Fruit fly (Drosophila melanogaster): ENCODE measurements around the gene Spc105R.

dm6 chr3L:20834150-20834549, 33.9 kb downstream of the Spc105R start:
- no peak for TF ChIP-seq EcR (GFP tag; optimal IDR thresholded peaks at IDR 0.05)
- no peak for TF ChIP-seq usp (GFP tag; optimal IDR thresholded peaks at IDR 0.05)
- no peak for TF ChIP-seq psq (optimal IDR thresholded peaks at IDR 0.05)
- no peak for TF ChIP-seq CG8478 (optimal IDR thresholded peaks at IDR 0.05)

Data from whole organism.